Worm (Caenorhabditis elegans) whole organism, early embryonic: Measurements from ENCODE around the gene C49F5.13.

Experiments used
- B0310.2 ChIP-seq: sonication (generic microtip); optimal IDR thresholded peaks from 2 replicates; lab custom pipeline; 2016; ENCODE audit warnings: mild to moderate bottlenecking, missing genetic modification characterization, missing compliant biosample characterization
- F13C5.2 ChIP-seq: sonication (generic microtip); optimal IDR thresholded peaks from 2 replicates; lab custom pipeline; 2017; ENCODE audit warnings: mild to moderate bottlenecking, missing genetic modification characterization, inconsistent platforms, missing compliant biosample characterization
- aly-1 ChIP-seq: sonication (generic microtip); optimal IDR thresholded peaks from 2 replicates; lab custom pipeline; 2016; ENCODE audit warnings: missing genetic modification characterization, missing compliant biosample characterization
- ama-1 ChIP-seq: fragments of 150-350 bp; optimal IDR thresholded peaks from 2 replicates; lab custom pipeline; 2014
- ceh-13 ChIP-seq: fragments of 200-800 bp; sonication (Bioruptor generic); optimal IDR thresholded peaks from 2 replicates; lab custom pipeline; 2018; ENCODE audit warnings: mild to moderate bottlenecking, missing genetic modification characterization, missing compliant biosample characterization
- ceh-36 ChIP-seq: sonication (generic microtip); optimal IDR thresholded peaks from 2 replicates; lab custom pipeline; 2016; ENCODE audit warnings: missing genetic modification characterization, inconsistent platforms, missing compliant biosample characterization
- ets-7 ChIP-seq: sonication (generic microtip); optimal IDR thresholded peaks from 2 replicates; lab custom pipeline; 2016; ENCODE audit warnings: missing genotype, missing genetic modification characterization, missing compliant biosample characterization
- flt-1 ChIP-seq: fragments of 200-800 bp; sonication (Bioruptor generic); IDR thresholded peaks from 2 replicates; pipeline ENCODE4 v1.3.6; 2022; ENCODE audit warnings: missing genetic modification characterization, missing compliant biosample characterization
- hmbx-1 ChIP-seq: sonication (generic microtip); optimal IDR thresholded peaks from 2 replicates; lab custom pipeline; 2016; ENCODE audit warnings: mild to moderate bottlenecking, missing genetic modification characterization, missing compliant biosample characterization
- hmg-4 ChIP-seq: fragments of 200-800 bp; sonication (Bioruptor generic); optimal IDR thresholded peaks from 2 replicates; lab custom pipeline; 2018; ENCODE audit warnings: mild to moderate bottlenecking, missing genetic modification characterization, missing compliant biosample characterization
- hnd-1 ChIP-seq: sonication (generic microtip); optimal IDR thresholded peaks from 2 replicates; lab custom pipeline; 2016; ENCODE audit warnings: missing genetic modification characterization, missing compliant biosample characterization
- pes-1 ChIP-seq: fragments of 200-800 bp; sonication (Bioruptor generic); IDR thresholded peaks from 2 replicates; pipeline ENCODE4 v1.3.6; 2022; ENCODE audit warnings: missing genetic modification reagents, missing genetic modification characterization, missing compliant biosample characterization
- scrt-1 ChIP-seq: fragments of 200-800 bp; sonication (Bioruptor generic); IDR thresholded peaks from 2 replicates; pipeline ENCODE4 v1.3.6; 2022; ENCODE audit warnings: missing genetic modification characterization, missing compliant biosample characterization
- sea-1 ChIP-seq: fragments of 200-800 bp; sonication (Bioruptor generic); conservative IDR thresholded peaks from 2 replicates; pipeline ENCODE4 v1.3.6; 2022; ENCODE audit warnings: missing genetic modification characterization, missing compliant biosample characterization
- tbx-11 ChIP-seq: fragments of 200-800 bp; sonication (Bioruptor generic); IDR thresholded peaks from 2 replicates; pipeline ENCODE4 v1.3.6; 2022; ENCODE audit warnings: missing genetic modification characterization, missing compliant biosample characterization
- tbx-37 ChIP-seq: fragments of 200-800 bp; sonication (Bioruptor generic); conservative IDR thresholded peaks from 2 replicates; pipeline ENCODE4 v1.3.6; 2022; ENCODE audit warnings: missing genetic modification reagents, missing genetic modification characterization, missing compliant biosample characterization
- tra-4 ChIP-seq: sonication (generic microtip); optimal IDR thresholded peaks from 2 replicates; lab custom pipeline; 2017; ENCODE audit warnings: missing genetic modification characterization, missing compliant biosample characterization

The C49F5.13 gene

DNA sequence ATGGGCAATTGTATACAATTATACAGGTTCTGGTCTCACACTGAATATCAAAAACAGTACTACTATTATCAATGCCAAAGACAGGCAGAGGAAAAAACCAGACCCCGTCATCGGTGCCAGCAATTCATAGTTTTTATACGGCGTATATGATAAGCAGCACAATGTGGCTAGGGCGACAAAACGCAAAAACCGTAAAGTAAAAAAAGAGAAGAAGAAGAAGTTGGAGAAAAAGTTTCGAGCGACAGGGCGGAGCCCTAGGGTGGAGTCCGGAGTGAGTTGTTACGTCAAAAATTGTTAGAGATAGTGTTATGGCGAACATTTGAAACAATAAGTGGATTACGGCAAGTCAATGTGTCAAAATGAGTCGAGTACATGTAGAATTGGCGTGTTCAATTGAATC is 40.4 kb downstream of the C49F5.13 start:
- TF ChIP-seq ets-7 (no peak), scrt-1 (GFP tag; lab: Robert Waterston, UW) (no peak), hnd-1 (no peak)

ce11 chrX:12003969-12004368 is 42.8 kb downstream of the C49F5.13 start:
- TF ChIP-seq ceh-13 (GFP tag; lab: Kevin White, UChicago) (no peak), hnd-1 (no peak), B0310.2 (no peak), tbx-11 (no peak), tra-4 (tag; lab: Kevin White, UChicago) (no peak), scrt-1 (GFP tag; lab: Robert Waterston, UW) (no peak), aly-1 (tag; lab: Kevin White, UChicago) (no peak), flt-1 (GFP tag; lab: Robert Waterston, UW) (no peak), F13C5.2 (tag; lab: Kevin White, UChicago) (no peak), sea-1 (GFP tag; lab: Robert Waterston, UW) (no peak), tbx-37 (GFP tag; lab: Robert Waterston, UW) (no peak), ama-1 (lab: Kevin White, UChicago) (no peak), hmbx-1 (tag; lab: Kevin White, UChicago) (no peak), ceh-36 (tag; lab: Kevin White, UChicago) (no peak), pes-1 (no peak), hmg-4 (GFP tag; lab: Kevin White, UChicago) (no peak)

- TF ChIP-seq ceh-13 (GFP tag; lab: Kevin White, UChicago) (no peak), hmg-4 (GFP tag; lab: Kevin White, UChicago) (no peak), aly-1 (tag; lab: Kevin White, UChicago) (no peak), flt-1 (GFP tag; lab: Robert Waterston, UW) (no peak)
Measured at ce11 chrX:12004925-12005324, 43.7 kb downstream of the C49F5.13 start.

ce11 chrX:12005499-12005959 is 44.3 kb downstream of the C49F5.13 start, which contains the start of gene sma-5:
sma-5 (minus strand) TSS chrX:12005549.
- no peak for TF ChIP-seq B0310.2
- no peak for TF ChIP-seq hnd-1
- TF ChIP-seq ama-1 (lab: Kevin White, UChicago): no peak
- TF ChIP-seq F13C5.2 (tag; lab: Kevin White, UChicago): no peak
- TF ChIP-seq aly-1 (tag; lab: Kevin White, UChicago): no peak
- no peak for TF ChIP-seq tra-4 (tag; lab: Kevin White, UChicago)
- no peak for TF ChIP-seq ets-7
- no peak for TF ChIP-seq tbx-11

DNA sequence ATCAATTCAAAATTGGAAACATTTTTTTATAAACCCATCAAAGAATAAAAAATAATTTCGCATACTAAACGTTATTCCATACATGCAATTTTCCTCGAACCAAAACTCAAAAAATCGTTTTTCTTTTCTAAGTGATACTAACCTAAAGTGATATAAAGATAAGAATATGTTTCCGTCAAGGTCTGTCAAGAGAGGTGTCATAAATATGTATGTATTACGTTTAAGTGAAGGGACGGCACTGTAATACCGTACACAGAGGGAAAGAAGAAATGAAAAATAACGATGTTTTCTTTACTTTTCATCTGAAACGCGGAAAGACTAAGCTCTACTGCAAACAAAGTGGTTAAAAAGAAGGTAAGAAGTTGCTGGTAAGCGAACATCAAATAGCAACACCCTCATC is 45.3 kb downstream of the C49F5.13 start:
- TF ChIP-seq flt-1 (GFP tag; lab: Robert Waterston, UW): no peak
- TF ChIP-seq ama-1 (lab: Kevin White, UChicago): no peak
- no peak for TF ChIP-seq sea-1 (GFP tag; lab: Robert Waterston, UW)
- TF ChIP-seq ceh-36 (tag; lab: Kevin White, UChicago): no peak
- TF ChIP-seq tra-4 (tag; lab: Kevin White, UChicago): no peak

ce11 chrX:12007905-12008466 is 46.8 kb downstream of the C49F5.13 start:
- TF ChIP-seq flt-1 (GFP tag; lab: Robert Waterston, UW): no peak
- no peak for TF ChIP-seq ceh-13 (GFP tag; lab: Kevin White, UChicago)
- no peak for TF ChIP-seq F13C5.2 (tag; lab: Kevin White, UChicago)
- no peak for TF ChIP-seq hmg-4 (GFP tag; lab: Kevin White, UChicago)
- TF ChIP-seq tra-4 (tag; lab: Kevin White, UChicago): no peak
- no peak for TF ChIP-seq ama-1 (lab: Kevin White, UChicago)
- no peak for TF ChIP-seq ceh-36 (tag; lab: Kevin White, UChicago)
- no peak for TF ChIP-seq ets-7
- TF ChIP-seq B0310.2: no peak
- no peak for TF ChIP-seq scrt-1 (GFP tag; lab: Robert Waterston, UW)
- TF ChIP-seq sea-1 (GFP tag; lab: Robert Waterston, UW): no peak
- no peak for TF ChIP-seq tbx-11
- TF ChIP-seq hmbx-1 (tag; lab: Kevin White, UChicago): no peak
- TF ChIP-seq pes-1: no peak
- TF ChIP-seq aly-1 (tag; lab: Kevin White, UChicago): no peak
